Worm (Caenorhabditis elegans) whole organism, young adult: ENCODE data around the gene math-34.
"Not testable (repeated sequence)": the region's sequence is repeated elsewhere in the genome, so short reads cannot be mapped to it uniquely, and the experiment has no call there.

ENCODE experiments used
- B0336.3 ChIP-seq: fragments of 200-800 bp; sonication (Bioruptor generic); IDR thresholded peaks from 2 replicates; pipeline ENCODE4 v1.3.6; 2022; ENCODE audit warnings: missing genetic modification characterization, missing compliant biosample characterization
- C06A6.2 ChIP-seq: fragments of 200-800 bp; sonication (Bioruptor generic); conservative IDR thresholded peaks from 2 replicates; pipeline ENCODE4 v1.3.6; 2022; ENCODE audit warnings: missing genetic modification characterization, missing compliant biosample characterization
- F10E7.11 ChIP-seq: sonication (generic microtip); optimal IDR thresholded peaks from 2 replicates; lab custom pipeline; 2017; ENCODE audit warnings: mild to moderate bottlenecking, missing genetic modification characterization, moderate library complexity, missing compliant biosample characterization
- F33H1.4 ChIP-seq: fragments of 200-800 bp; sonication (Bioruptor generic); IDR thresholded peaks from 2 replicates; pipeline ENCODE4 v1.3.6; 2022; ENCODE audit warnings: missing genetic modification reagents, missing genetic modification characterization, missing compliant biosample characterization
- F39B2.1 ChIP-seq: fragments of 200-800 bp; sonication (Bioruptor generic); IDR thresholded peaks from 2 replicates; pipeline ENCODE4 v1.3.6; 2022; ENCODE audit warnings: missing genetic modification reagents, missing genetic modification characterization, missing compliant biosample characterization
- F55B11.4 ChIP-seq: sonication (generic microtip); optimal IDR thresholded peaks from 2 replicates; lab custom pipeline; 2016; ENCODE audit warnings: missing compliant biosample characterization, missing genetic modification characterization, borderline replicate concordance; ENCODE audit not compliant: insufficient read depth
- K11D2.4 ChIP-seq: fragments of 200-800 bp; sonication (Bioruptor generic); IDR thresholded peaks from 2 replicates; pipeline ENCODE4 v1.3.6; 2022; ENCODE audit warnings: missing genetic modification reagents, missing genetic modification characterization, missing compliant biosample characterization
- aptf-2 ChIP-seq: fragments of 200-800 bp; sonication (Bioruptor generic); conservative IDR thresholded peaks from 2 replicates; pipeline ENCODE4 v1.3.6; 2022; ENCODE audit warnings: missing genetic modification reagents, missing genetic modification characterization, missing compliant biosample characterization
- attf-5 ChIP-seq: fragments of 200-800 bp; sonication (Bioruptor generic); optimal IDR thresholded peaks from 2 replicates; lab custom pipeline; 2018; ENCODE audit warnings: mild to moderate bottlenecking, missing genetic modification characterization, missing compliant biosample characterization
- attf-6 ChIP-seq: fragments of 200-800 bp; sonication (Bioruptor generic); IDR thresholded peaks from 2 replicates; pipeline ENCODE4 v1.3.6; 2022; ENCODE audit warnings: missing genetic modification reagents, missing genetic modification characterization, missing compliant biosample characterization
- bed-2 ChIP-seq: fragments of 200-800 bp; sonication (Bioruptor generic); IDR thresholded peaks from 2 replicates; pipeline ENCODE4 v1.3.6; 2022; ENCODE audit warnings: missing genetic modification reagents, missing genetic modification characterization, missing compliant biosample characterization
- ceh-79 ChIP-seq: sonication (generic microtip); optimal IDR thresholded peaks from 2 replicates; lab custom pipeline; 2017; ENCODE audit warnings: mild to moderate bottlenecking, missing genetic modification characterization, missing compliant biosample characterization
- ekl-4 ChIP-seq: fragments of 200-800 bp; sonication (Bioruptor generic); IDR thresholded peaks from 2 replicates; pipeline ENCODE4 v1.3.6; 2022; ENCODE audit warnings: missing genetic modification reagents, missing genetic modification characterization, missing compliant biosample characterization
- hmg-1.2 ChIP-seq: fragments of 200-800 bp; sonication (Bioruptor generic); IDR thresholded peaks from 2 replicates; pipeline ENCODE4 v1.3.6; 2022; ENCODE audit warnings: missing genetic modification reagents, missing genetic modification characterization, missing compliant biosample characterization
- lin-26 ChIP-seq: fragments of 200-800 bp; sonication (Bioruptor generic); IDR thresholded peaks from 2 replicates; pipeline ENCODE4 v1.3.6; 2022; ENCODE audit warnings: missing genetic modification reagents, missing genetic modification characterization, missing compliant biosample characterization
- lir-1 ChIP-seq: fragments of 200-800 bp; sonication (Bioruptor generic); conservative IDR thresholded peaks from 2 replicates; pipeline ENCODE4 v1.3.6; 2022; ENCODE audit warnings: missing genetic modification reagents, missing genetic modification characterization, missing compliant biosample characterization
- lsy-27 ChIP-seq: sonication (generic microtip); optimal IDR thresholded peaks from 2 replicates; lab custom pipeline; 2017; ENCODE audit warnings: missing genetic modification characterization, mild to moderate bottlenecking, missing compliant biosample characterization, antibody characterized with exemption, missing genotype, borderline replicate concordance; ENCODE audit not compliant: insufficient read depth
- madf-10 ChIP-seq: sonication (generic microtip); optimal IDR thresholded peaks from 2 replicates; lab custom pipeline; 2016; ENCODE audit warnings: mild to moderate bottlenecking, missing genetic modification characterization, missing compliant biosample characterization
- madf-6 ChIP-seq: fragments of 200-800 bp; sonication (Bioruptor generic); IDR thresholded peaks from 2 replicates; pipeline ENCODE4 v1.3.6; 2022; ENCODE audit warnings: missing genetic modification reagents, missing genetic modification characterization, missing compliant biosample characterization
- nfya-1 ChIP-seq: sonication (generic microtip); optimal IDR thresholded peaks from 2 replicates; lab custom pipeline; 2017; ENCODE audit warnings: antibody characterized with exemption, missing compliant biosample characterization, missing genetic modification characterization, borderline replicate concordance; ENCODE audit not compliant: insufficient read depth
- nhr-90 ChIP-seq: sonication (generic microtip); optimal IDR thresholded peaks from 2 replicates; lab custom pipeline; 2016; ENCODE audit warnings: missing genotype, mild to moderate bottlenecking, missing genetic modification characterization, missing compliant biosample characterization
- somi-1 ChIP-seq: fragments of 200-800 bp; sonication (Bioruptor generic); optimal IDR thresholded peaks from 2 replicates; lab custom pipeline; 2018; ENCODE audit warnings: mild to moderate bottlenecking, missing genetic modification characterization, missing compliant biosample characterization
- tbp1 ChIP-seq: fragments of 200-800 bp; sonication (Bioruptor generic); optimal IDR thresholded peaks from 2 replicates; lab custom pipeline; 2018; ENCODE audit warnings: mild to moderate bottlenecking, missing genetic modification characterization, missing compliant biosample characterization
- tbx-9 ChIP-seq: sonication (generic microtip); optimal IDR thresholded peaks from 2 replicates; lab custom pipeline; 2016; ENCODE audit warnings: borderline replicate concordance, missing genetic modification characterization, inconsistent platforms, missing compliant biosample characterization
- unc-130 ChIP-seq: sonication (generic microtip); optimal IDR thresholded peaks from 2 replicates; lab custom pipeline; 2016; ENCODE audit warnings: missing genetic modification reagents, missing genetic modification characterization, missing compliant biosample characterization
- xnd-1 ChIP-seq: sonication (generic microtip); optimal IDR thresholded peaks from 2 replicates; lab custom pipeline; 2016; ENCODE audit warnings: missing genotype, missing genetic modification reagents, missing genetic modification characterization, missing compliant biosample characterization
- ztf-6 ChIP-seq: fragments of 200-800 bp; sonication (Bioruptor generic); IDR thresholded peaks from 2 replicates; pipeline ENCODE4 v1.3.6; 2022; ENCODE audit warnings: missing genetic modification reagents, missing genetic modification characterization, missing compliant biosample characterization

Gene math-34

ce11 chrII:1001351-1001750 is 27.4 kb upstream of the math-34 start, which contains the start of the genes fbxb-30 and F45D11.5 (continued):
- TF ChIP-seq tbx-9 (tag; lab: Kevin White, UChicago), result no peak
- no peak for TF ChIP-seq ztf-6 (GFP tag; lab: Robert Waterston, UW)
- TF ChIP-seq F33H1.4, result no peak
- TF ChIP-seq K11D2.4 (GFP tag; lab: Robert Waterston, UW), result no peak
- no peak for TF ChIP-seq nfya-1 (tag; lab: Kevin White, UChicago)
- no peak for TF ChIP-seq lin-26

ce11 chrII:1006375-1006774 is 22.4 kb upstream of the math-34 start, which contains the start of gene F45D11.14:
F45D11.14 (minus strand) TSS chrII:1006475.
- not testable (repeated sequence) for TF ChIP-seq F10E7.11, xnd-1, lsy-27 (tag; lab: Kevin White, UChicago)

- not testable (repeated sequence) for TF ChIP-seq somi-1 (GFP tag; lab: Kevin White, UChicago); lir-1 (GFP tag; lab: Robert Waterston, UW); nhr-90
These were observed 4.1 kb upstream of the math-34 start, which contains the start of gene btb-11 for ce11 chrII:1024684-1025083. btb-11 (minus strand) TSS chrII:1024784.

DNA sequence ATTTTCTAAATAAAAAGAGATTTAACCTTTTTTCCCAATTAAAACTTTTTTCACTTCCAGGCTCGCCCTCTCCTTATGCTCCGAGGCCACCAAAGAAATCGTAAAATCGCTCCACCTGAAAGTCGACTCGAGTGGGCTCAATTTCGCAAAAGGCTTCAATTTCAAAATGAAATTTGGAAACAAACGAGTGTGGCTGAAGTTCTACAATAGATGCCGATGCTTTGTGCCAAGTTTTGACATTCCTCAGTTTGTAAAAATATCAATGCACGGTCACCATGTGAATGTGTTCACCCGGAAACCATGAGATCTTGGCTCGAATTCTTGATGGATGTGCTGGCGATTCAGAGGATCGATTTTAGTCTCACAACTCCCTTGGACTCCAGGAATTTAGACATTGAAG is 2.1 kb upstream of the math-34 start, which contains the start of gene M01D1.12:
Gene M01D1.12 (plus strand): TSS at position 301 of the 400 bp plus-strand sequence.
- no peak for TF ChIP-seq tbp1 (GFP tag; lab: Kevin White, UChicago)
- no peak for TF ChIP-seq ekl-4
- no peak for TF ChIP-seq F55B11.4 (tag; lab: Kevin White, UChicago)
- no peak for TF ChIP-seq C06A6.2
- TF ChIP-seq attf-5 (GFP tag; lab: Kevin White, UChicago), result no peak
- TF ChIP-seq, all 124 proteins: peak for 0

- 0 out of 2 replicates have a peak, but pooled peaks have one; percentile 20 for TF ChIP-seq attf-6
- TF ChIP-seq F33H1.4, result peak; percentile 44
- TF ChIP-seq lin-26, result 0 out of 2 replicates have a peak, but pooled peaks have one; percentile 23
These were observed 5.7 kb downstream of the math-34 start for ce11 chrII:1034457-1034856.

ce11 chrII:1040464-1040863 is 11.7 kb downstream of the math-34 start, which contains the start of gene fbxb-39:
fbxb-39 (minus strand) TSS chrII:1040564.
- TF ChIP-seq lsy-27 (tag; lab: Kevin White, UChicago) (no peak), hmg-1.2 (GFP tag; lab: Robert Waterston, UW) (no peak), bed-2 (GFP tag; lab: Robert Waterston, UW) (no peak), madf-10 (tag; lab: Kevin White, UChicago) (no peak), ztf-6 (GFP tag; lab: Robert Waterston, UW) (no peak), madf-6 (GFP tag; lab: Robert Waterston, UW) (no peak), attf-5 (GFP tag; lab: Kevin White, UChicago) (no peak), somi-1 (GFP tag; lab: Kevin White, UChicago) (no peak), unc-130 (GFP tag; lab: Kevin White, UChicago) (no peak), B0336.3 (GFP tag; lab: Robert Waterston, UW) (no peak), ceh-79 (tag; lab: Kevin White, UChicago) (no peak), xnd-1 (tag; lab: Kevin White, UChicago) (no peak), F39B2.1 (GFP tag; lab: Robert Waterston, UW) (no peak), aptf-2 (no peak)
- TF ChIP-seq, all 124 proteins: peak for 0
